Fruit fly (Drosophila melanogaster): Measurements from ENCODE around the gene Tsr1.

- TF ChIP-seq h (optimal IDR thresholded peaks at IDR 0.05) (no peak), psq (optimal IDR thresholded peaks at IDR 0.05) (no peak), Myc (optimal IDR thresholded peaks at IDR 0.05) (no peak), ttk (optimal IDR thresholded peaks at IDR 0.05) (no peak), Sin3A (optimal IDR thresholded peaks at IDR 0.05) (no peak), insv (optimal IDR thresholded peaks at IDR 0.05) (no peak)
These were observed 17.4 kb upstream of the Tsr1 start, which contains the start of gene Pc for dm6 chr3L:21317416-21318259.

Measured in Kc167 (cell line).